Worm (Caenorhabditis elegans) whole organism, L4 larva: ENCODE results near the gene ztf-1.

ENCODE experiments used
- D1046.2 ChIP-seq: fragments of 200-800 bp; sonication (Bioruptor generic); IDR thresholded peaks from 2 replicates; pipeline ENCODE4 v1.3.6; 2022; ENCODE audit warnings: missing genetic modification characterization, missing compliant biosample characterization
- F10B5.3 ChIP-seq: sonication (generic microtip); optimal IDR thresholded peaks from 2 replicates; lab custom pipeline; 2016; ENCODE audit warnings: mild to moderate bottlenecking, missing genetic modification characterization, missing compliant biosample characterization
- F44E2.7 ChIP-seq: fragments of 200-800 bp; sonication (Bioruptor generic); IDR thresholded peaks from 2 replicates; pipeline ENCODE4 v2.1.2; 2022; ENCODE audit warnings: missing genetic modification characterization, missing compliant biosample characterization
- Y105C5A.15 ChIP-seq: fragments of 200-800 bp; sonication (Bioruptor generic); IDR thresholded peaks from 2 replicates; pipeline ENCODE4 v1.3.6; 2022; ENCODE audit warnings: missing genetic modification characterization, missing compliant biosample characterization
- Y48G9A.11 ChIP-seq: fragments of 200-800 bp; sonication (Bioruptor generic); IDR thresholded peaks from 2 replicates; pipeline ENCODE4 v1.3.6; 2022; ENCODE audit warnings: missing genetic modification reagents, missing genetic modification characterization, missing compliant biosample characterization
- aha-1 ChIP-seq: fragments of 150-350 bp; peaks from one replicate; lab custom pipeline; 2014; ENCODE audit warnings: missing biosample characterization, missing genetic modification characterization
- ama-1 ChIP-seq: fragments of 150-350 bp; optimal IDR thresholded peaks from 2 replicates; lab custom pipeline; 2014; ENCODE audit warnings: inconsistent platforms, mixed read lengths
- ceh-28 ChIP-seq: fragments of 150-350 bp; optimal IDR thresholded peaks from 2 replicates; lab custom pipeline; 2014; ENCODE audit warnings: missing biosample characterization, missing genetic modification reagents, missing genetic modification characterization
- ceh-32 ChIP-seq: sonication (generic microtip); optimal IDR thresholded peaks from 2 replicates; lab custom pipeline; 2016; ENCODE audit warnings: mild to moderate bottlenecking, missing genetic modification characterization, missing compliant biosample characterization; ENCODE audit not compliant: poor library complexity
- dmd-6 ChIP-seq: fragments of 200-800 bp; sonication (Bioruptor generic); IDR thresholded peaks from 2 replicates; pipeline ENCODE4 v1.3.6; 2022; ENCODE audit warnings: missing genetic modification reagents, missing genetic modification characterization, missing compliant biosample characterization
- dmd-8 ChIP-seq: fragments of 200-800 bp; sonication (Bioruptor generic); IDR thresholded peaks from 2 replicates; pipeline ENCODE4 v1.3.6; 2022; ENCODE audit warnings: missing genetic modification characterization, missing compliant biosample characterization
- dmd-9 ChIP-seq: fragments of 200-800 bp; sonication (Bioruptor generic); IDR thresholded peaks from 2 replicates; pipeline ENCODE4 v1.3.6; 2022; ENCODE audit warnings: missing genetic modification reagents, missing genetic modification characterization, missing compliant biosample characterization
- dve-1 ChIP-seq: sonication (generic microtip); optimal IDR thresholded peaks from 2 replicates; lab custom pipeline; 2017; ENCODE audit warnings: antibody characterized with exemption, mild to moderate bottlenecking, missing genetic modification characterization, missing compliant biosample characterization; ENCODE audit not compliant: insufficient read depth
- egl-43 ChIP-seq: fragments of 200-800 bp; sonication (Bioruptor generic); IDR thresholded peaks from 2 replicates; pipeline ENCODE4 v1.3.6; 2022; ENCODE audit warnings: missing genetic modification reagents, missing genetic modification characterization, missing compliant biosample characterization
- gei-8 ChIP-seq: fragments of 200-800 bp; sonication (Bioruptor generic); optimal IDR thresholded peaks from 2 replicates; lab custom pipeline; 2018; ENCODE audit warnings: mild to moderate bottlenecking, missing genetic modification characterization, missing compliant biosample characterization
- hlh-11 ChIP-seq: fragments of 200-800 bp; sonication (Bioruptor generic); optimal IDR thresholded peaks from 2 replicates; lab custom pipeline; 2018; ENCODE audit warnings: mild to moderate bottlenecking, missing genetic modification characterization, missing compliant biosample characterization
- hmg-1.1 ChIP-seq: fragments of 200-800 bp; sonication (Bioruptor generic); IDR thresholded peaks from 2 replicates; pipeline ENCODE4 v1.3.6; 2022; ENCODE audit warnings: missing genetic modification reagents, missing genetic modification characterization, missing compliant biosample characterization
- jun-1 ChIP-seq: fragments of 150-350 bp; optimal IDR thresholded peaks from 2 replicates; lab custom pipeline; 2014; ENCODE audit warnings: missing biosample characterization, missing genetic modification reagents, missing genetic modification characterization
- lin-29 ChIP-seq: fragments of 200-800 bp; sonication (Bioruptor generic); IDR thresholded peaks from 2 replicates; pipeline ENCODE4 v1.3.6; 2022; ENCODE audit warnings: missing genetic modification reagents, missing genetic modification characterization, missing compliant biosample characterization
- lir-3 ChIP-seq: sonication (generic microtip); optimal IDR thresholded peaks from 2 replicates; lab custom pipeline; 2016; ENCODE audit warnings: mild to moderate bottlenecking, missing genetic modification characterization, missing compliant biosample characterization
- mdl-1 ChIP-seq, 2 experiments: fragments of 150-350 bp in 1 of 2; sonication (generic microtip) in 1 of 2; optimal IDR thresholded peaks; 2 replicates each; lab custom pipeline; 2014 to 2017; ENCODE audit warnings: missing biosample characterization in 2 of 2, missing genetic modification characterization in 2 of 2
- mep-1 ChIP-seq: fragments of 150-350 bp; sonication (generic microtip); optimal IDR thresholded peaks from 3 replicates; lab custom pipeline; 2014; ENCODE audit warnings: missing biosample characterization, missing genetic modification characterization
- mes-2 ChIP-seq: sonication (generic microtip); optimal IDR thresholded peaks from 2 replicates; lab custom pipeline; 2016; ENCODE audit warnings: missing genotype, mild to moderate bottlenecking, missing genetic modification characterization, missing compliant biosample characterization; ENCODE audit not compliant: poor library complexity, severe bottlenecking
- mxl-2 ChIP-seq: fragments of 200-800 bp; sonication (Bioruptor generic); conservative IDR thresholded peaks from 2 replicates; pipeline ENCODE4 v1.3.6; 2022; ENCODE audit warnings: missing genetic modification reagents, missing genetic modification characterization, missing compliant biosample characterization
- mxl-3 ChIP-seq: fragments of 200-800 bp; sonication (Bioruptor generic); optimal IDR thresholded peaks from 2 replicates; lab custom pipeline; 2018; ENCODE audit warnings: mild to moderate bottlenecking, missing genetic modification characterization, missing compliant biosample characterization
- nhr-237 ChIP-seq: sonication (generic microtip); optimal IDR thresholded peaks from 2 replicates; lab custom pipeline; 2017; ENCODE audit warnings: missing biosample characterization, missing genetic modification characterization
- nhr-25 ChIP-seq: sonication (generic microtip); optimal IDR thresholded peaks from 2 replicates; lab custom pipeline; 2017; ENCODE audit warnings: missing genetic modification characterization, mild to moderate bottlenecking, missing compliant biosample characterization, antibody characterized with exemption, moderate library complexity, borderline replicate concordance; ENCODE audit not compliant: insufficient read depth
- nhr-28 ChIP-seq: fragments of 150-350 bp; optimal IDR thresholded peaks from 2 replicates; lab custom pipeline; 2014; ENCODE audit warnings: missing biosample characterization, missing genetic modification characterization
- nhr-41 ChIP-seq: fragments of 200-800 bp; sonication (Bioruptor generic); IDR thresholded peaks from 2 replicates; pipeline ENCODE4 v1.3.6; 2022; ENCODE audit warnings: missing genetic modification reagents, missing genetic modification characterization, missing compliant biosample characterization
- nhr-42 ChIP-seq: fragments of 200-800 bp; sonication (Bioruptor generic); IDR thresholded peaks from 2 replicates; pipeline ENCODE4 v1.3.6; 2022; ENCODE audit warnings: missing genetic modification characterization, missing compliant biosample characterization
- nhr-48 ChIP-seq: sonication (generic microtip); optimal IDR thresholded peaks from 2 replicates; lab custom pipeline; 2016; ENCODE audit warnings: mild to moderate bottlenecking, missing genetic modification characterization, missing compliant biosample characterization
- nhr-6 ChIP-seq: fragments of 150-350 bp; optimal IDR thresholded peaks from 2 replicates; lab custom pipeline; 2014; ENCODE audit warnings: missing biosample characterization, missing genetic modification characterization
- pqm-1 ChIP-seq: sonication (generic microtip); optimal IDR thresholded peaks from 2 replicates; lab custom pipeline; 2017; ENCODE audit warnings: missing biosample characterization, missing genetic modification characterization
- rbr-2 ChIP-seq: sonication (generic microtip); optimal IDR thresholded peaks from 2 replicates; lab custom pipeline; 2016; ENCODE audit warnings: missing genotype, missing genetic modification characterization, missing compliant biosample characterization
- saeg-2 ChIP-seq: fragments of 200-800 bp; sonication (Bioruptor generic); IDR thresholded peaks from 2 replicates; pipeline ENCODE4 v1.3.6; 2022; ENCODE audit warnings: missing genetic modification reagents, missing genetic modification characterization, missing compliant biosample characterization
- set-16 ChIP-seq: fragments of 200-800 bp; sonication (Bioruptor generic); IDR thresholded peaks from 2 replicates; pipeline ENCODE4 v1.3.6; 2022; ENCODE audit warnings: missing genetic modification reagents, missing genetic modification characterization, missing compliant biosample characterization
- spr-1 ChIP-seq: sonication (generic microtip); optimal IDR thresholded peaks from 2 replicates; lab custom pipeline; 2016; ENCODE audit warnings: mild to moderate bottlenecking, missing genetic modification characterization, missing compliant biosample characterization
- tag-97 ChIP-seq: fragments of 200-800 bp; sonication (Bioruptor generic); IDR thresholded peaks from 2 replicates; pipeline ENCODE4 v1.3.6; 2022; ENCODE audit warnings: missing genetic modification characterization, missing compliant biosample characterization
- unc-39 ChIP-seq: sonication (generic microtip); optimal IDR thresholded peaks from 2 replicates; lab custom pipeline; 2017; ENCODE audit warnings: missing biosample characterization, missing genetic modification characterization
- unc-62 ChIP-seq, 3 experiments: fragments of 150-350 bp in 1 of 3; sonication (generic microtip); optimal IDR thresholded peaks in 2 of 3; peaks in 1 of 3; 1 replicate in 1 of 3; 2 replicates in 2 of 3; lab custom pipeline; 2014 to 2017; ENCODE audit warnings: missing biosample characterization in 3 of 3, missing genetic modification characterization in 3 of 3, missing genetic modification reagents in 3 of 3, missing genotype in 1 of 3
- vab-7 ChIP-seq: fragments of 200-800 bp; sonication (Bioruptor generic); IDR thresholded peaks from 2 replicates; pipeline ENCODE4 v1.3.6; 2022; ENCODE audit warnings: missing genetic modification reagents, missing genetic modification characterization, missing compliant biosample characterization
- zfp-3 ChIP-seq: fragments of 200-800 bp; sonication (Bioruptor generic); conservative IDR thresholded peaks from 2 replicates; pipeline ENCODE4 v1.3.6; 2022; ENCODE audit warnings: missing genetic modification reagents, missing genetic modification characterization, missing compliant biosample characterization
- zip-11 ChIP-seq: fragments of 200-800 bp; sonication (Bioruptor generic); IDR thresholded peaks from 2 replicates; pipeline ENCODE4 v1.3.6; 2022; ENCODE audit warnings: missing genetic modification characterization, missing compliant biosample characterization
- ztf-7 ChIP-seq: fragments of 150-350 bp; optimal IDR thresholded peaks from 2 replicates; lab custom pipeline; 2014; ENCODE audit warnings: missing biosample characterization, missing genetic modification characterization

Gene ztf-1

DNA sequence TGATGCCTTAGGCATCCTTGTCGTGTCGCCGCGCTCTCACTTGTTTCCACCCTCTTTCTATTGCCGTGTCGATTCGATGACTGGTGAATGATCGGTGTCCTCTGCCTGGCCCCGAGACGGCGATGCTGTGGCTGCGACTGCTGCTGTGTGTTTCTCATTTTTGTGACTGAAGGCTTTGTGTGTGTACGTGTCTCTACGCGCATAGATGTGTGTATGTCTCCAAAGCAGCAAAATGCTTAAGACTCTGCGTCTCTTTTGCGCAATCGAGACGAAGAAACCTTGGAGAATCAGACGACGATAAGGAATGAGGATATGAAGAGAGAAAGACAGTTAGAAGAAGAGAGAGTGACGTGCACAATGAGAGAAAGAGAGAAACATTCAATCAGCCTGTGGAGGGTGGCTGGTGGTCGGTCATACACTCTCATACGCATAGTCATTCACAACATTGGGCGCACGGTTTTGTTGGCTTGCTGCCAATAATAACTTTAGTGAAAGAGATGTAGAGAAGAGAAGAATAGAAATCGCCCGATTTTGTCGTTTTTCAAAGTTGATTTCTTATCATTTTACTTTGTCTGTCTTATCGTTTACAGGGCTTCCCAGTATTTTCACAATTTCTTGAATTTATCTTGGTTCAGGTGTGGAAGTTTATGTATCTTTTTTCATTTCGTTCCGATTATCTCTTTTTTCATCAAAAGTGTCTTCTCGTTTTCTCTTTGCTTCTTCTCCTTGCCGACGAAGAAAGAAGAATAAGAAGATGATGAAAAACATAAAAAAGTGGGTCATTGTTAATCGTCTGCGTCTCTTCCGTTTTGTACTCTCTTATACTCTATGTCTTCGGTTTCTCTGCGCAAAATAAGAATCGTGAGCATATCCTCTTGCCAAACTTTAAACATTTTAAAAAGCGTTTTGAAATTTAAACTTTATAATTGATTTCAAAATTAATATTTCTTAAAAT, 10.0 kb upstream of the ztf-1 start (continued):
- no peak for TF ChIP-seq Y48G9A.11 (GFP tag; lab: Robert Waterston, UW)
- TF ChIP-seq egl-43 = peak; percentile 81
- TF ChIP-seq spr-1 = peak; percentile 82
- TF ChIP-seq hmg-1.1 = peak; percentile 92
- TF ChIP-seq dve-1 = peak; percentile 98
- TF ChIP-seq ceh-32 (tag; lab: Kevin White, UChicago) = peak; percentile 55
- peak; percentile 86 for TF ChIP-seq mxl-3 (GFP tag; lab: Kevin White, UChicago)
- TF ChIP-seq mep-1 (tag; lab: Kevin White, UChicago) = peak; percentile 97
- TF ChIP-seq nhr-237 (tag; lab: Kevin White, UChicago) = peak; percentile 26
- no peak for TF ChIP-seq F44E2.7 (GFP tag; lab: Robert Waterston, UW)
- TF ChIP-seq dmd-9 = no peak
- TF ChIP-seq mdl-1 (tag; optimal IDR thresholded peaks at IDR 0.05; lab: Kevin White, UChicago) = peak; percentile 94 to 98
- TF ChIP-seq jun-1 (tag; lab: Kevin White, UChicago) = peak; percentile 94
- no peak for TF ChIP-seq Y105C5A.15 (GFP tag; lab: Robert Waterston, UW)
- TF ChIP-seq nhr-41 = peak; percentile 47; the same call in 1 of the 2 replicates
- peak; percentile 82 for TF ChIP-seq mxl-2 (GFP tag; lab: Robert Waterston, UW)
- TF ChIP-seq dmd-8 (GFP tag; lab: Robert Waterston, UW) = no peak
- peak; percentile 82 for TF ChIP-seq saeg-2 (GFP tag; lab: Robert Waterston, UW)
- peak; percentile 68 for TF ChIP-seq ceh-28
- no peak for TF ChIP-seq D1046.2 (GFP tag; lab: Robert Waterston, UW)
- no peak for TF ChIP-seq vab-7 (GFP tag; lab: Robert Waterston, UW)
- TF ChIP-seq ztf-7 (tag; lab: Kevin White, UChicago) = peak; percentile 59
- peak; percentile 98 for TF ChIP-seq nhr-6 (tag; lab: Kevin White, UChicago)
- peak; percentile 8 for TF ChIP-seq lir-3
- peak; percentile 95 for TF ChIP-seq rbr-2
- TF ChIP-seq unc-39 (tag; lab: Kevin White, UChicago) = no peak
- TF ChIP-seq pqm-1 (tag; lab: Kevin White, UChicago) = peak; percentile 37
- TF ChIP-seq nhr-28 = peak; percentile 96
- TF ChIP-seq dmd-6 (GFP tag; lab: Robert Waterston, UW) = peak; percentile 96
- TF ChIP-seq tag-97 = no peak
- TF ChIP-seq, all 104 proteins: peak for 72

DNA sequence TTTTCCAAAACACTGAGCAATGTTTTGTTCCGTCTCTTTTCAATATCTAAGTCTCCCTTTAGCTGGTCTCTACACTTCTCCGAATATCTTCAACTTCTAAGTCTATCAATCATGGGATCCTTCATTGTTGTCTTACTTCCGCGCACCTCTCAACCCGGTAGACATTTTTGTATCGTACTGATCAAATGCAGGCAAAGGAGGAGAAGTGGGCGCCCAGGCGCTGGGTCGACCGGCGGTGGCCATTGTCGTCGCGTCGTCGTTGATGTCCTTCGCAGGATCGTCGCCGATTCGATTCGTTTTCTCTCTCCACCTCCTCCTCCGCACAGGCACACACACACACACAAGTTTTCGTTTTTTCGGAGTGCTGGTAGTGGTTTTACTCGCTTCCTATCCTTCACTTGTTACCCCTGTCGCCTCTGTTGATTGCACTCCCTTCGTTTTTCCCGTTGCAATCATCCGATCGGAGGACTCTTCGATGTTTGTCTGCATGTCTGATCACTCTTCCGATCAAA, 9.3 kb upstream of the ztf-1 start:
- TF ChIP-seq unc-62 (GFP tag; optimal IDR thresholded peaks at IDR 0.05 in 1 of 2; lab: Kevin White, UChicago) = peak in 1 of 2 experiments; percentile 40
- no peak for TF ChIP-seq unc-62 (tag; optimal IDR thresholded peaks at IDR 0.05; lab: Kevin White, UChicago)
- TF ChIP-seq mxl-2 (GFP tag; lab: Robert Waterston, UW) = 0 out of 2 replicates have a peak, but pooled peaks have one; percentile 39
- peak; percentile 94 for TF ChIP-seq aha-1 (tag; lab: Kevin White, UChicago)
- peak; percentile 78; the same call in 1 of the 2 replicates for TF ChIP-seq set-16 (GFP tag; lab: Robert Waterston, UW)
- TF ChIP-seq ama-1 (lab: Kevin White, UChicago) = no peak
- no peak for TF ChIP-seq F10B5.3 (tag; lab: Kevin White, UChicago)

DNA sequence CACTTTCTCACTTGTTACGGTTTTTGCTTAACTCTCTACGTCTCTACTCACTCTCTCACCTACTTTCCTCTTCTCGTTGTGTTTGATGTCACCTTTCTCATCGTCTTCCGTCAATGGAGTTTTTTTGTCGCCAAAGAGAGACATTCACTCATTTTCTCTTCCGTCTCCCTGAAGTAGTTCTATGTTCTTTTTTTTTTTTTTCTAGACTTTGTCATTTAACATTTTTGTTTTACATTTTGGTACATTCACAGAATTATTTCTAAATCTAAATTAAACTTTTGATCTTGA, 8.6 kb upstream of the ztf-1 start:
- peak; percentile 56 for TF ChIP-seq nhr-28
- TF ChIP-seq nhr-25 (tag; lab: Kevin White, UChicago) = peak; percentile 17
- no peak for TF ChIP-seq nhr-48 (tag; lab: Kevin White, UChicago)
- TF ChIP-seq nhr-6 (tag; lab: Kevin White, UChicago) = peak; percentile 37
- no peak for TF ChIP-seq zfp-3 (GFP tag; lab: Robert Waterston, UW)
- no peak for TF ChIP-seq nhr-42 (GFP tag; lab: Robert Waterston, UW)
- 0 out of 2 replicates have a peak, but pooled peaks have one; percentile 7 for TF ChIP-seq dmd-6 (GFP tag; lab: Robert Waterston, UW)
- TF ChIP-seq gei-8 (GFP tag; lab: Kevin White, UChicago) = no peak
- no peak for TF ChIP-seq zip-11 (GFP tag; lab: Robert Waterston, UW)
- no peak for TF ChIP-seq hlh-11
- no peak for TF ChIP-seq lin-29 (GFP tag; lab: Robert Waterston, UW)
- TF ChIP-seq mes-2 (tag; lab: Kevin White, UChicago) = peak; percentile 18
